Fruit fly (Drosophila melanogaster): ENCODE data around the gene CG3739.

dm6 chr3R:19374689-19375088, 18.5 kb upstream of the CG3739 start, which contains the start of gene CG3581:
- TF ChIP-seq Clk (GFP tag; optimal IDR thresholded peaks at IDR 0.05) (no peak), ovo (GFP tag; optimal IDR thresholded peaks at IDR 0.05) (no peak), tj (GFP tag; optimal IDR thresholded peaks at IDR 0.05) (no peak), CG5204 (GFP tag; optimal IDR thresholded peaks at IDR 0.05) (no peak), cic (GFP tag; optimal IDR thresholded peaks at IDR 0.05) (no peak), Hr96 (GFP tag; optimal IDR thresholded peaks at IDR 0.05) (no peak), CG7045 (GFP tag; optimal IDR thresholded peaks at IDR 0.05) (no peak), CG7101 (tag; optimal IDR thresholded peaks at IDR 0.05) (no peak), Mnt (GFP tag; optimal IDR thresholded peaks at IDR 0.05) (no peak), kay (GFP tag; ENCODE audit: borderline replicate concordance) (no peak), CG33017 (tag; optimal IDR thresholded peaks at IDR 0.05) (no peak), CG11617 (GFP tag; optimal IDR thresholded peaks at IDR 0.05) (no peak)
